Worm (Caenorhabditis elegans) whole organism, L4/young adult: ENCODE results near the gene clec-66.

Experiments
- W03F9.2 ChIP-seq: fragments of 150-350 bp; optimal IDR thresholded peaks from 2 replicates; lab custom pipeline; 2014; ENCODE audit warnings: missing biosample characterization, missing genetic modification characterization
- dao-5 ChIP-seq: sonication (generic microtip); optimal IDR thresholded peaks from 2 replicates; lab custom pipeline; 2016; ENCODE audit warnings: missing genotype, missing genetic modification characterization, moderate library complexity, missing compliant biosample characterization
- him-1 ChIP-seq: sonication (generic microtip); optimal IDR thresholded peaks from 2 replicates; lab custom pipeline; 2016; ENCODE audit warnings: missing genotype, missing genetic modification reagents, missing genetic modification characterization, missing compliant biosample characterization

Gene clec-66

ce11 chrII:12939161-12939560, 35.0 kb downstream of the clec-66 start:
- TF ChIP-seq dao-5 (tag; lab: Kevin White, UChicago) = no peak
- no peak for TF ChIP-seq him-1
- no peak for TF ChIP-seq W03F9.2 (tag; lab: Kevin White, UChicago)

ce11 chrII:12939801-12940200, 35.6 kb downstream of the clec-66 start, which contains the start of gene arrd-10:
Gene arrd-10, plus strand, starts transcription at chrII:12940101.
- no peak for TF ChIP-seq W03F9.2 (tag; lab: Kevin White, UChicago)

ce11 chrII:12942496-12942895, 38.3 kb downstream of the clec-66 start:
- TF ChIP-seq dao-5 (tag; lab: Kevin White, UChicago) = no peak
- TF ChIP-seq him-1 = no peak
- TF ChIP-seq W03F9.2 (tag; lab: Kevin White, UChicago) = no peak

ce11 chrII:12944587-12945126, 40.5 kb downstream of the clec-66 start:
- TF ChIP-seq W03F9.2 (tag; lab: Kevin White, UChicago) (peak; percentile 80), him-1 (peak; percentile 82), dao-5 (tag; lab: Kevin White, UChicago) (peak; percentile 85)

- TF ChIP-seq him-1 = no peak
- TF ChIP-seq W03F9.2 (tag; lab: Kevin White, UChicago) = no peak
- no peak for TF ChIP-seq dao-5 (tag; lab: Kevin White, UChicago)
These were observed 44.0 kb downstream of the clec-66 start, which contains the start of gene F58G1.7 for ce11 chrII:12948158-12948557. Gene F58G1.7, minus strand, starts transcription at chrII:12948258.

- TF ChIP-seq him-1 (no peak), dao-5 (tag; lab: Kevin White, UChicago) (no peak), W03F9.2 (tag; lab: Kevin White, UChicago) (no peak)
These were observed 49.1 kb downstream of the clec-66 start for ce11 chrII:12953297-12953696.

- no peak for TF ChIP-seq dao-5 (tag; lab: Kevin White, UChicago)
- no peak for TF ChIP-seq him-1
- TF ChIP-seq W03F9.2 (tag; lab: Kevin White, UChicago) = no peak
These were observed 50.5 kb downstream of the clec-66 start, which contains the start of the genes Y38F1A.1 and Y38F1A.2 for ce11 chrII:12954670-12955069. Gene Y38F1A.1, minus strand, starts transcription at chrII:12954770. Gene Y38F1A.2, plus strand, starts transcription at chrII:12954958.
